Worm (Caenorhabditis elegans) whole organism, L2 larva: ENCODE data around the gene elof-1.

Source experiments
- F13H6.1 ChIP-seq: sonication (generic microtip); optimal IDR thresholded peaks from 2 replicates; lab custom pipeline; 2016; ENCODE audit warnings: missing genetic modification characterization, missing compliant biosample characterization
- ama-1 ChIP-seq: fragments of 150-350 bp; optimal IDR thresholded peaks from 2 replicates; lab custom pipeline; 2018; ENCODE audit warnings: inconsistent platforms
- egl-27 ChIP-seq: sonication (generic microtip); optimal IDR thresholded peaks from 3 replicates; lab custom pipeline; 2017; ENCODE audit warnings: missing biosample characterization, missing genetic modification reagents, missing genetic modification characterization
- elt-1 ChIP-seq: fragments of 150-350 bp; optimal IDR thresholded peaks from 2 replicates; lab custom pipeline; 2014; ENCODE audit warnings: missing biosample characterization, missing genetic modification characterization
- lin-11 ChIP-seq: fragments of 150-350 bp; sonication (generic microtip); optimal IDR thresholded peaks from 2 replicates; lab custom pipeline; 2014; ENCODE audit warnings: missing biosample characterization, missing genetic modification characterization, inconsistent platforms, mixed read lengths
- nhr-11 ChIP-seq: fragments of 150-350 bp; optimal IDR thresholded peaks from 2 replicates; lab custom pipeline; 2014; ENCODE audit warnings: missing biosample characterization, missing genetic modification characterization
- nhr-12 ChIP-seq: fragments of 150-350 bp; optimal IDR thresholded peaks from 2 replicates; lab custom pipeline; 2014; ENCODE audit warnings: missing biosample characterization, missing genetic modification characterization
- nhr-129 ChIP-seq: fragments of 150-350 bp; optimal IDR thresholded peaks from 2 replicates; lab custom pipeline; 2014; ENCODE audit warnings: missing biosample characterization, missing genetic modification characterization
- nhr-237 ChIP-seq: fragments of 150-350 bp; optimal IDR thresholded peaks from 2 replicates; lab custom pipeline; 2014; ENCODE audit warnings: missing biosample characterization, missing genetic modification characterization
- nhr-25 ChIP-seq: fragments of 150-350 bp; sonication (generic microtip); optimal IDR thresholded peaks from 3 replicates; lab custom pipeline; 2014; ENCODE audit warnings: missing biosample characterization, missing genetic modification characterization
- nhr-6 ChIP-seq: fragments of 150-350 bp; optimal IDR thresholded peaks from 2 replicates; lab custom pipeline; 2014; ENCODE audit warnings: missing biosample characterization, missing genetic modification characterization
- nhr-77 ChIP-seq: fragments of 150-350 bp; optimal IDR thresholded peaks from 2 replicates; lab custom pipeline; 2014; ENCODE audit warnings: missing biosample characterization, missing genetic modification characterization
- snpc-4 ChIP-seq: fragments of 150-350 bp; optimal IDR thresholded peaks from 2 replicates; lab custom pipeline; 2014; ENCODE audit warnings: missing biosample characterization, missing genetic modification characterization

DNA sequence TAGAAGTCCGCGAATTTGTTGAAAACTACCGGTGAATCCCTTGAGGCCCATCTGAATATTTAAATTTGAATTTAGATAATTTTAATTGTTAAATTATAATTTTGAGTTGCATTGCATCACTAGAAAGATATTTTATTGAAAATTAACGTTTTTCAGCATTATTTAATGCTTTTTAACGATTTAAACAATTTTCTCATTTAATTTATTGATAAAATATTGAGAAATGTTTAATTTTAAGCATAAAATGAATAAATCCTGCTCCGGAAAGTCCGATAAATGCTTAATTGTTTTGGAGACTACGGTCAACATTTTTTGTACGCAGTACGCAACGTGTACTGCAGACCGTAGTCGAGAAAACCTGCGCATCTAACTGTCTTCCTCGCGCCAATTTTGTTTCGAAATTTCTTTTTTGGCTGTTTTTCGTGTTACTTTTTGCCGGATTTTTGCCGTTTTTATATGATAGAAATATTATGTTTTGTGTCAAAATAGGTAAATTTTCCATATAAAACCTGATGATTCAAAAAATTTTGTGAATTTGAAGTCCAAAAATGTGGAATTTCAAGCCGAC, at the start of gene elof-1, which contains the start of the genes Y54G11A.17 and lin-7:
- TF ChIP-seq nhr-12 (tag; lab: Kevin White, UChicago) (no peak), nhr-11 (no peak), egl-27 (tag; lab: Kevin White, UChicago) (peak; percentile 68), nhr-237 (tag; lab: Kevin White, UChicago) (no peak), nhr-25 (tag; lab: Kevin White, UChicago) (peak; percentile 70), F13H6.1 (tag; lab: Kevin White, UChicago) (peak; percentile 66), nhr-6 (tag; lab: Kevin White, UChicago) (peak; percentile 61), lin-11 (tag; lab: Kevin White, UChicago) (peak; percentile 95), nhr-129 (peak; percentile 94), nhr-77 (tag; lab: Kevin White, UChicago) (peak; percentile 49), snpc-4 (tag; lab: Kevin White, UChicago) (peak; percentile 86), elt-1 (tag; lab: Kevin White, UChicago) (no peak), ama-1 (lab: Kevin White, UChicago) (peak; percentile 89)
